Fruit fly (Drosophila melanogaster) whole organism, adult: ENCODE data around the gene foxo.

Experiments used
- Hr96 ChIP-seq: fragments of 200-800 bp; sonication (Bioruptor generic); optimal IDR thresholded peaks from 2 replicates; lab custom pipeline; 2016; ENCODE audit warnings: missing biosample characterization, missing genetic modification characterization
- kay ChIP-seq: fragments of 200-800 bp; sonication (Bioruptor generic); peaks from one replicate; lab custom pipeline; 2016; ENCODE audit warnings: missing biosample characterization, missing genetic modification characterization, borderline replicate concordance

Gene foxo

dm6 chr3R:14131972-14132371, 75.2 kb downstream of the foxo start, which contains the start of gene CG14356:
CG14356 (minus strand) TSS chr3R:14132072.
- TF ChIP-seq Hr96 (GFP tag; lab: Kevin White, UChicago) (no peak), kay (GFP tag; lab: Kevin White, UChicago) (no peak)
